Fruit fly (Drosophila melanogaster): Measurements from ENCODE around the gene CG11555.

- TF ChIP-seq C15 (GFP tag; IDR thresholded peaks at IDR 0.05) (no peak), dati (GFP tag; IDR thresholded peaks at IDR 0.05) (no peak), Oaz (GFP tag; IDR thresholded peaks at IDR 0.05) (no peak), Max (GFP tag; optimal IDR thresholded peaks at IDR 0.05) (no peak), CG6254 (GFP tag; optimal IDR thresholded peaks at IDR 0.05) (no peak), CG4854 (GFP tag; optimal IDR thresholded peaks at IDR 0.05) (no peak)
Observed at dm6 chr2L:306188-306927, 32.7 kb downstream of the CG11555 start.
